Worm (Caenorhabditis elegans): ENCODE results near the gene unc-80.

unc-80 gene

DNA sequence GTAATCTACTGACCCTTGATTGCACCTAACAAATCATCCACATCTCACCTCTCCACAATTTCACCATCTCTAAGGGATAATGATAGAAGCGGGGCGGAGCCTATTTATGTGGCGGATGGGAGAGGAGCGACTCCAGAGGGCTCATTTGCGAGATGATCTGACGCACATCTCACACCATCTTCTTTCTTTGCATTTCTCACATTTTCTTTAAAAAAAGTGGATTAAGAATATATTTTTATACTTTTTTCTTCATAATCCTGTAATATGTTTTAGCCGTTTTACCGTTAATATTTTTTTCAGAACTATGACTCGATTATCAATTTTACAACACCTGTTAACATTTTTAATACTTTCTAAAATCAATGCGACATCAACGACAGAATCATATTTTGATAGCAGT lies 35.8 kb downstream of the unc-80 start, which contains the start of gene pbo-5:
Gene pbo-5 (plus strand): TSS at position 301 of the 400 bp plus-strand sequence.
- TF ChIP-seq gmeb-1 (tag; optimal IDR thresholded peaks at IDR 0.05) (no peak), R02D3.7 (tag; optimal IDR thresholded peaks at IDR 0.05) (no peak)

DNA sequence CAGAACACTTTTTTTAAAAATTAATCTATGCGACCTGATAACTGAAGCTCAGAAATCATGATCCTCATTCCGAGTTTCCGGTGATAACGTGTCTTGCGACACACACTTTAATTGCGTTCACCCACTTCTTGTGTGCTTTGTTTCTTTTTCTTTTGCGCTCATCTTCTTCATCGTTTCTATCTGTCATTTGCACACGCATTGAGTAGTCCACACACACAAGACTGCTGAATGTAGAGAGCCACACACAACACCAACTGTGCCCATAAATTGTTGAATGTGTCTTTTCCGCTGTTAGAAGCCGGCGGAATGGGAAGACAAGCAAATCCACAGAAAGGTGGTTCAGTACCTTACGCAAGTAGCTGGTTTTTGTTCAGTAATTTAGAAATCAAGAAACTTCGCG lies 41.0 kb downstream of the unc-80 start:
- TF ChIP-seq nhr-21 (tag; optimal IDR thresholded peaks at IDR 0.05) (no peak), nhr-129 (tag; optimal IDR thresholded peaks at IDR 0.05) (peak; percentile 26)
